Worm (Caenorhabditis elegans) whole organism, late embryonic: ENCODE data around the gene slc-25A10.

Source experiments
- C38D4.7 ChIP-seq: fragments of 200-800 bp; sonication (Bioruptor generic); optimal IDR thresholded peaks from 2 replicates; lab custom pipeline; 2018; ENCODE audit warnings: mild to moderate bottlenecking, missing genetic modification characterization, moderate library complexity, missing compliant biosample characterization
- F13H6.1 ChIP-seq: sonication (generic microtip); optimal IDR thresholded peaks from 2 replicates; lab custom pipeline; 2016; ENCODE audit warnings: missing genetic modification characterization, missing compliant biosample characterization
- K02D7.2 ChIP-seq: sonication (generic microtip); optimal IDR thresholded peaks from 2 replicates; lab custom pipeline; 2017; ENCODE audit warnings: mild to moderate bottlenecking, missing genetic modification characterization, missing compliant biosample characterization
- ceh-14 ChIP-seq: sonication (generic microtip); optimal IDR thresholded peaks from 2 replicates; lab custom pipeline; 2016; ENCODE audit warnings: missing genotype, missing genetic modification characterization, missing compliant biosample characterization
- ceh-19 ChIP-seq: fragments of 200-800 bp; sonication (Bioruptor generic); optimal IDR thresholded peaks from 2 replicates; lab custom pipeline; 2018; ENCODE audit warnings: mild to moderate bottlenecking, missing genetic modification characterization, missing compliant biosample characterization
- ceh-2 ChIP-seq: sonication (generic microtip); optimal IDR thresholded peaks from 2 replicates; lab custom pipeline; 2016; ENCODE audit warnings: missing genotype, missing genetic modification characterization, missing compliant biosample characterization
- ceh-22 ChIP-seq: sonication (generic microtip); optimal IDR thresholded peaks from 2 replicates; lab custom pipeline; 2017; ENCODE audit warnings: missing biosample characterization, missing genetic modification characterization
- ceh-31 ChIP-seq: sonication (generic microtip); optimal IDR thresholded peaks from 2 replicates; lab custom pipeline; 2016; ENCODE audit warnings: missing genetic modification characterization, missing compliant biosample characterization
- ceh-34 ChIP-seq: sonication (generic microtip); optimal IDR thresholded peaks from 2 replicates; lab custom pipeline; 2016; ENCODE audit warnings: mild to moderate bottlenecking, missing genetic modification characterization, missing compliant biosample characterization
- ceh-45 ChIP-seq: fragments of 200-800 bp; sonication (Bioruptor generic); IDR thresholded peaks from 2 replicates; pipeline ENCODE4 v1.3.6; 2022; ENCODE audit warnings: missing genetic modification reagents, missing genetic modification characterization, missing compliant biosample characterization
- ceh-6 ChIP-seq: fragments of 200-800 bp; sonication (Bioruptor generic); optimal IDR thresholded peaks from 2 replicates; lab custom pipeline; 2018; ENCODE audit warnings: mild to moderate bottlenecking, missing genetic modification characterization, missing compliant biosample characterization
- ceh-9 ChIP-seq: sonication (generic microtip); optimal IDR thresholded peaks from 2 replicates; lab custom pipeline; 2016; ENCODE audit warnings: mild to moderate bottlenecking, missing genetic modification characterization, inconsistent platforms, missing compliant biosample characterization
- dmd-4 ChIP-seq: sonication (generic microtip); optimal IDR thresholded peaks from 2 replicates; lab custom pipeline; 2016; ENCODE audit warnings: borderline replicate concordance, missing genetic modification characterization, missing compliant biosample characterization
- ets-4 ChIP-seq: sonication (generic microtip); optimal IDR thresholded peaks from 2 replicates; lab custom pipeline; 2016; ENCODE audit warnings: missing genetic modification characterization, missing compliant biosample characterization
- gmeb-2 ChIP-seq: sonication (generic microtip); optimal IDR thresholded peaks from 2 replicates; lab custom pipeline; 2016; ENCODE audit warnings: missing genetic modification characterization, inconsistent platforms, missing compliant biosample characterization
- hlh-13 ChIP-seq: fragments of 200-800 bp; sonication (Bioruptor generic); optimal IDR thresholded peaks from 2 replicates; lab custom pipeline; 2018; ENCODE audit warnings: mild to moderate bottlenecking, missing genetic modification characterization, missing compliant biosample characterization
- hlh-30 ChIP-seq: sonication (generic microtip); optimal IDR thresholded peaks from 2 replicates; lab custom pipeline; 2017; ENCODE audit warnings: antibody characterized with exemption, missing genetic modification characterization, missing compliant biosample characterization; ENCODE audit not compliant: insufficient read depth
- hlh-6 ChIP-seq: sonication (generic microtip); optimal IDR thresholded peaks from 2 replicates; lab custom pipeline; 2016; ENCODE audit warnings: missing genotype, missing genetic modification characterization, missing compliant biosample characterization
- hlh-8 ChIP-seq: sonication (generic microtip); optimal IDR thresholded peaks from 2 replicates; lab custom pipeline; 2016; ENCODE audit warnings: missing genotype, missing genetic modification characterization, missing compliant biosample characterization
- lim-6 ChIP-seq: sonication (generic microtip); optimal IDR thresholded peaks from 2 replicates; lab custom pipeline; 2016; ENCODE audit warnings: missing genetic modification characterization, missing compliant biosample characterization
- lin-11 ChIP-seq: fragments of 200-800 bp; sonication (Bioruptor generic); optimal IDR thresholded peaks from 2 replicates; lab custom pipeline; 2018; ENCODE audit warnings: mild to moderate bottlenecking, missing genetic modification characterization, missing compliant biosample characterization
- nhr-11 ChIP-seq: fragments of 150-350 bp; optimal IDR thresholded peaks from 2 replicates; lab custom pipeline; 2014; ENCODE audit warnings: missing biosample characterization, missing genetic modification characterization
- npax-4 ChIP-seq: sonication (generic microtip); optimal IDR thresholded peaks from 2 replicates; lab custom pipeline; 2016; ENCODE audit warnings: missing genetic modification characterization, missing compliant biosample characterization
- pax-1 ChIP-seq: fragments of 150-350 bp; optimal IDR thresholded peaks from 2 replicates; lab custom pipeline; 2014; ENCODE audit warnings: missing biosample characterization, missing genetic modification characterization
- pha-2 ChIP-seq: sonication (generic microtip); optimal IDR thresholded peaks from 2 replicates; lab custom pipeline; 2017; ENCODE audit warnings: mild to moderate bottlenecking, missing genetic modification characterization, missing compliant biosample characterization
- pha-4 ChIP-seq: fragments of 150-350 bp; optimal IDR thresholded peaks from 2 replicates; lab custom pipeline; 2018; ENCODE audit warnings: missing biosample characterization, missing genetic modification reagents, missing genetic modification characterization
- pros-1 ChIP-seq: fragments of 150-350 bp; optimal IDR thresholded peaks from 2 replicates; lab custom pipeline; 2014; ENCODE audit warnings: missing biosample characterization, missing genetic modification reagents, missing genetic modification characterization
- ref-2 ChIP-seq: sonication (generic microtip); optimal IDR thresholded peaks from 2 replicates; lab custom pipeline; 2016; ENCODE audit warnings: missing genetic modification characterization, missing compliant biosample characterization
- rnt-1 ChIP-seq: sonication (generic microtip); optimal IDR thresholded peaks from 2 replicates; lab custom pipeline; 2016; ENCODE audit warnings: missing genetic modification characterization, missing compliant biosample characterization
- tbx-2 ChIP-seq: sonication (generic microtip); optimal IDR thresholded peaks from 2 replicates; lab custom pipeline; 2016; ENCODE audit warnings: missing genetic modification characterization, missing compliant biosample characterization
- ttx-3 ChIP-seq: sonication (generic microtip); optimal IDR thresholded peaks from 2 replicates; lab custom pipeline; 2016; ENCODE audit warnings: missing genetic modification reagents, missing genetic modification characterization, missing compliant biosample characterization
- unc-3 ChIP-seq, 2 experiments: fragments of 200-800 bp in 1 of 2; sonication (Bioruptor generic) in 1 of 2; sonication (generic microtip) in 1 of 2; conservative IDR thresholded peaks in 1 of 2; optimal IDR thresholded peaks in 1 of 2; 2 replicates each; pipeline versions ENCODE4 v1.3.6 to Lab custom; 2016 to 2022; ENCODE audit warnings: missing compliant biosample characterization in 2 of 2, missing genetic modification characterization in 2 of 2, missing genetic modification reagents in 1 of 2
- unc-42 ChIP-seq: sonication (generic microtip); optimal IDR thresholded peaks from 2 replicates; lab custom pipeline; 2016; ENCODE audit warnings: missing genotype, missing genetic modification characterization, missing compliant biosample characterization
- unc-55 ChIP-seq: sonication (generic microtip); optimal IDR thresholded peaks from 2 replicates; lab custom pipeline; 2017; ENCODE audit warnings: missing biosample characterization, missing genetic modification reagents, missing genetic modification characterization
- unc-86 ChIP-seq: sonication (generic microtip); optimal IDR thresholded peaks from 2 replicates; lab custom pipeline; 2016; ENCODE audit warnings: missing genetic modification characterization, missing compliant biosample characterization
- zip-5 ChIP-seq: sonication (generic microtip); optimal IDR thresholded peaks from 2 replicates; lab custom pipeline; 2016; ENCODE audit warnings: missing genetic modification characterization, missing compliant biosample characterization
- ztf-16 ChIP-seq: sonication (generic microtip); optimal IDR thresholded peaks from 2 replicates; lab custom pipeline; 2017; ENCODE audit warnings: missing genetic modification characterization, missing compliant biosample characterization

The slc-25A10 gene

DNA sequence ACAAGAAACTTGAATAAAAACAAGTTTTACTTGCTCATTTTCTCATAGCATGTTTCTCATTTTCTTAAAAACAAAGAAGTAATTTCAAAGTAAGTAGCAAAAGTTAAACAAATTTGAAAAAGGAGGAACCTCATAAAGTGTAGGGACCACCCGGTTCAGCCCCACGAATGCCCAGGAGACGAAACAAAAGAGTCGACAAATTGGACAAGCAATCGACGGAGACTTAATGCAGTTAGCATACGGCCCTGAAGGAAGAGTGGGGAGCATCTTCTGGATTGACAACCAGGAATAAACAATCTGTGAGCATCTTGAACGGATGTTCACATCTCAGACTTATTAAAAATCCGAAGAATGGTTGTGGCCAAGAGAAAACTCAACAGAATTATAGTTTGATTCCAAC, 33.8 kb downstream of the slc-25A10 start:
- no peak for TF ChIP-seq ceh-6 (GFP tag; lab: Kevin White, UChicago)
- peak; percentile 81 for TF ChIP-seq unc-42 (tag; lab: Kevin White, UChicago)
- no peak for TF ChIP-seq F13H6.1 (tag; lab: Kevin White, UChicago)
- TF ChIP-seq, all 69 proteins: peak for 1

DNA sequence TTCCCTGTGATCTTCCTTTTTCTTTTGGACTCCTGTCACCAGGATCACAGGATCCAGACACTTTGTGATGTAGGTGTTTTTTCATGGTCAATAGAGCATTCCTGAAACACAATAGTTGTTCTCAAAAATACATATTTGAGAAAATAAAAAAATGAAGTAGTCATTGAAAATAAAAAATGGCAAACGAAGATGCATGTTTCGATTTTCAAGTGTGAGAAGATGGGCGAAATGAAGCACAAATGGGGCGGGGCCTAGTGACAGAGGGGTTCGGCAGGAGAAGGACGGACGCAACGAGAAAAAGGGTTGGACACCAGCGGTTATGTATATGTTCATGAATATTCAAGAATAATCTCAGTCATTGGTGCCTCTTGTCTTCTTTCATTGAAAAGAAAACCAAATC, 35.5 kb downstream of the slc-25A10 start, which contains the start of gene F38B6.6:
TSS of gene F38B6.6 (minus strand) at position 101 of the 400 bp plus-strand sequence.
- TF ChIP-seq hlh-8 (tag; lab: Kevin White, UChicago): no peak
- TF ChIP-seq ref-2 (tag; lab: Kevin White, UChicago): no peak
- no peak for TF ChIP-seq zip-5 (tag; lab: Kevin White, UChicago)
- no peak for TF ChIP-seq lim-6 (tag; lab: Kevin White, UChicago)
- TF ChIP-seq ceh-31 (tag; lab: Kevin White, UChicago): no peak
- no peak for TF ChIP-seq rnt-1
- no peak for TF ChIP-seq ceh-9 (tag; lab: Kevin White, UChicago)
- TF ChIP-seq gmeb-2 (tag; lab: Kevin White, UChicago): no peak
- TF ChIP-seq hlh-6 (tag; lab: Kevin White, UChicago): no peak
- TF ChIP-seq unc-3 (GFP tag; conservative IDR thresholded peaks at IDR 0.05; lab: Robert Waterston, UW): no peak
- TF ChIP-seq unc-3 (tag; optimal IDR thresholded peaks at IDR 0.05; lab: Kevin White, UChicago): no peak
- TF ChIP-seq unc-86: no peak
- TF ChIP-seq hlh-30 (tag; lab: Kevin White, UChicago): no peak

- TF ChIP-seq npax-4: no peak
- TF ChIP-seq hlh-6 (tag; lab: Kevin White, UChicago): no peak
- no peak for TF ChIP-seq ets-4
- TF ChIP-seq ceh-14: no peak
- peak; percentile 0 for TF ChIP-seq unc-55 (GFP tag; lab: Kevin White, UChicago)
- TF ChIP-seq F13H6.1 (tag; lab: Kevin White, UChicago): no peak
- no peak for TF ChIP-seq pha-2 (tag; lab: Kevin White, UChicago)
- TF ChIP-seq pros-1 (tag; lab: Kevin White, UChicago): no peak
- TF ChIP-seq ceh-45 (GFP tag; lab: Robert Waterston, UW): no peak
- TF ChIP-seq ceh-34 (tag; lab: Kevin White, UChicago): peak; percentile 83
- no peak for TF ChIP-seq dmd-4 (tag; lab: Kevin White, UChicago)
- TF ChIP-seq ceh-22 (tag; lab: Kevin White, UChicago): no peak
- no peak for TF ChIP-seq ttx-3 (tag; lab: Kevin White, UChicago)
- no peak for TF ChIP-seq ceh-31 (tag; lab: Kevin White, UChicago)
- TF ChIP-seq ztf-16 (tag; lab: Kevin White, UChicago): no peak
Observed at ce11 chrX:6688953-6689562, 36.4 kb downstream of the slc-25A10 start.

ce11 chrX:6687756-6688155, 37.7 kb downstream of the slc-25A10 start:
- peak; percentile 74 for TF ChIP-seq lim-6 (tag; lab: Kevin White, UChicago)
- no peak for TF ChIP-seq pha-4

DNA sequence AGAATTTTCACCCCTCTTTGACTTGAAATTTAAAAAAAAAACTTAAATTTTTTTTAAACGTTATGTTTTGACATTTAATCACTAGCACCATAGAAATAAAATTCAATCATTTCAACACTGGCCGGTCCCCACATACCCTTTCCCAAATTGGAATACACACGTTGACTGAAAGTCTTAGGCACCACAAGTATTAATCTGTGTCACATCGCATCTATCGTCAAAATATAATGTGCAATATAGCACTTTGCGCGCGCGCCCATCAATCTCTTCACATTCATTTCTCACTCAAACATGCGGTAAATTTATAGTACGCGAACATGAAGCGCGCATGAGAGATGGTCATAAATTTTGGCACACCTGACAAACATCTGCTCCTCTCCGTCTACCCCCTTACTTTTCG, 38.1 kb downstream of the slc-25A10 start:
- TF ChIP-seq ceh-22 (tag; lab: Kevin White, UChicago) (no peak), C38D4.7 (GFP tag; lab: Kevin White, UChicago) (no peak), ceh-2 (no peak), hlh-6 (tag; lab: Kevin White, UChicago) (no peak), pax-1 (tag; lab: Kevin White, UChicago) (no peak), lin-11 (tag; lab: Kevin White, UChicago) (no peak), ceh-19 (GFP tag; lab: Kevin White, UChicago) (no peak), dmd-4 (tag; lab: Kevin White, UChicago) (no peak), unc-86 (no peak), lim-6 (tag; lab: Kevin White, UChicago) (no peak), tbx-2 (tag; lab: Kevin White, UChicago) (no peak), nhr-11 (tag; lab: Kevin White, UChicago) (no peak), K02D7.2 (no peak), hlh-13 (GFP tag; lab: Kevin White, UChicago) (no peak)
- TF ChIP-seq, all 69 proteins: peak for 0
